Worm (Caenorhabditis elegans): ENCODE measurements around the gene nhr-185.

nhr-185 gene

DNA sequence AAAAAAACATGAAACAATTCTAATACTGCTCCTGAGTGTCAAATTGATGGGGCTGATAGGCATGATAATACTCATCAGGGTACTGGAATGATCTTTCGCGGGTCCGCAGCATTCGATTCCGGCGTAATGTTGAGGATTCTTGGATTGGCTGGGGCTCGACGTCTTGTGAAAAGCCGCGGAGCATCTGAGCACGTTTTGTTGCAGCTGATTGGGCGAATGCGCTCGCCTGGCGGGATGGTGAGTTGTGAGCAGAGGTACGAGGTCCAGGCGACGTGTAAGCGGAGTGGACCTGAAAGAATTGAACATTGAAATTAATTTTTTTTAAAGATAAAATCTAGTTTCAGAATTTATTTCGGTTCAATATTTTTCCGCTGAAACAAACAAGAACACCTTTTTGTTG lies 33.2 kb downstream of the nhr-185 start:
- TF ChIP-seq klf-2 (GFP tag; conservative IDR thresholded peaks at IDR 0.05) (no peak), T22C8.4 (GFP tag; IDR thresholded peaks at IDR 0.05) (no peak), cog-1 (tag; optimal IDR thresholded peaks at IDR 0.05) (no peak), ref-1 (GFP tag; conservative IDR thresholded peaks at IDR 0.05) (no peak), ztf-23 (GFP tag; IDR thresholded peaks at IDR 0.05) (no peak), ztf-29 (GFP tag; IDR thresholded peaks at IDR 0.05) (no peak), med-1 (GFP tag; optimal IDR thresholded peaks at IDR 0.05; ENCODE audit: insufficient read depth) (no peak), tab-1 (GFP tag; IDR thresholded peaks at IDR 0.05) (no peak), flt-1 (GFP tag; IDR thresholded peaks at IDR 0.05) (no peak)

DNA sequence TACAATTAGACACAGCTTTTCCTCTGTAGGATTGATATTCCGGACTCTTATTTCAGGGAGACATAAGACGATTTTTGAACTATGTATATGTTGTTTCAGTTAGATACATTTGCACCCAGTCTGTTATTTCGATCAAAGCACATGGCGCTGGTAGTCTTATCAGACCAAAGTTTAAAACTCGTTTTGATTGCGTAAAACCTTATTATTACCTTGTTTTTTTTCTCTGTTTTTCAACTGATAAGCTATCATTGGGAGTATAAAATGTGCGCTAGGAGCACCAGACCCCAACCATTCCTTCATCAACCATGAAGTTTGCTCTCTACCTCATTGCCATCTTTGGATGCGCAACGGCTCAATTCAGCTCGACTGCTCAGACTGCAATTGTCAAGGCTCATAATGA lies 34.9 kb downstream of the nhr-185 start, which contains the start of gene scl-12:
Gene scl-12 (plus strand): TSS at position 301 of the 400 bp plus-strand sequence.
- TF ChIP-seq flt-1 (GFP tag; IDR thresholded peaks at IDR 0.05) (no peak), tab-1 (GFP tag; IDR thresholded peaks at IDR 0.05) (no peak), cog-1 (tag; optimal IDR thresholded peaks at IDR 0.05) (no peak), med-1 (GFP tag; optimal IDR thresholded peaks at IDR 0.05; ENCODE audit: insufficient read depth) (no peak)

DNA sequence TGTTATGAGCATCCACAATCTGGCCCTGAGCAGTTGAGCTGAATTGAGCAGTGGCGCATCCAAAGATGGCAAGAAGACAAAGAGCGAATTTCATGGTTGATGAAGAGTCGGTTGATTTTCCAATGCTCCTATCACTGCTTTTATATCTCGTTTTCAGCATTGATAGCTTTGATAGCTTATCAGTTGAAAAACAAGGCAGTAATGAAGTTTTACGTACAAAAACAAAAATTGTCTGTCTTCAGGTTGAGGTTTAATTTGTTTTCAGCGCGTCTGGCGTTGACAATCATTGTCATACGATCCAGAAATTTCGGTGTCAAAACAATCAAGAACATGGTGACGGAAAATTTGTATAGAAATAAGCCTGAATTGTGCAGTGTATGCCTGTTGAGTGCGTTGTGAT lies 35.6 kb downstream of the nhr-185 start, which contains the start of gene scl-13:
Gene scl-13 (minus strand): TSS at position 101 of the 400 bp plus-strand sequence.
- TF ChIP-seq ref-1 (GFP tag; conservative IDR thresholded peaks at IDR 0.05) = no peak
- TF ChIP-seq med-1 (GFP tag; optimal IDR thresholded peaks at IDR 0.05; ENCODE audit: insufficient read depth) = no peak
- no peak for TF ChIP-seq ztf-29 (GFP tag; IDR thresholded peaks at IDR 0.05)
- TF ChIP-seq T22C8.4 (GFP tag; IDR thresholded peaks at IDR 0.05) = no peak
- TF ChIP-seq tab-1 (GFP tag; IDR thresholded peaks at IDR 0.05) = no peak
- no peak for TF ChIP-seq klf-2 (GFP tag; conservative IDR thresholded peaks at IDR 0.05)
- no peak for TF ChIP-seq flt-1 (GFP tag; IDR thresholded peaks at IDR 0.05)
- no peak for TF ChIP-seq ztf-23 (GFP tag; IDR thresholded peaks at IDR 0.05)
- TF ChIP-seq cog-1 (tag; optimal IDR thresholded peaks at IDR 0.05) = no peak

ce11 chrV:3810035-3810434 lies 37.1 kb downstream of the nhr-185 start:
- TF ChIP-seq ztf-23 (GFP tag; IDR thresholded peaks at IDR 0.05) (no peak), klf-2 (GFP tag; conservative IDR thresholded peaks at IDR 0.05) (no peak), ztf-29 (GFP tag; IDR thresholded peaks at IDR 0.05) (no peak), cog-1 (tag; optimal IDR thresholded peaks at IDR 0.05) (no peak), flt-1 (GFP tag; IDR thresholded peaks at IDR 0.05) (no peak), ref-1 (GFP tag; conservative IDR thresholded peaks at IDR 0.05) (no peak), med-1 (GFP tag; optimal IDR thresholded peaks at IDR 0.05; ENCODE audit: insufficient read depth) (no peak), T22C8.4 (GFP tag; IDR thresholded peaks at IDR 0.05) (no peak), tab-1 (GFP tag; IDR thresholded peaks at IDR 0.05) (no peak)

DNA sequence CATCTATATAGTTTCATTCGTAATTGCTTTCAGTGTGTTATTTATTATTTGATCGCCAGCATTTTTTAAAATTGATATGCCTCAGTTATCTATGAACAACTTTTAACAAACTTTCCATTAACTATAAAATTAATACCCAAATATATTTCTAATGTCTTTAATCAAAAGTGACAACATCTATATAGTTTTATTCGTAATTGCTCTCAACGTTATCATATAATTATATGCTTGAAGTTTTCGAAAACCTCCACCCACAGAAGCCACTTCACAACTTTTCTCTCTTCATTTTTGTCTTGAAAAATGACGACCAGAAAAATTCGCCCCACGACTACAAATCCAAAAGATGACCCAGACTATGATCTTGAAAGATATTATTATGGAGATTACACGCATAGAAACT lies 38.8 kb downstream of the nhr-185 start, which contains the start of gene srw-6:
Gene srw-6 (plus strand): TSS at position 301 of the 400 bp plus-strand sequence.
- TF ChIP-seq T22C8.4 (GFP tag; IDR thresholded peaks at IDR 0.05) (no peak), flt-1 (GFP tag; IDR thresholded peaks at IDR 0.05) (no peak), tab-1 (GFP tag; IDR thresholded peaks at IDR 0.05) (no peak), ztf-29 (GFP tag; IDR thresholded peaks at IDR 0.05) (no peak), cog-1 (tag; optimal IDR thresholded peaks at IDR 0.05) (no peak), med-1 (GFP tag; optimal IDR thresholded peaks at IDR 0.05; ENCODE audit: insufficient read depth) (no peak), ref-1 (GFP tag; conservative IDR thresholded peaks at IDR 0.05) (no peak), ztf-23 (GFP tag; IDR thresholded peaks at IDR 0.05) (no peak), klf-2 (GFP tag; conservative IDR thresholded peaks at IDR 0.05) (no peak)

DNA sequence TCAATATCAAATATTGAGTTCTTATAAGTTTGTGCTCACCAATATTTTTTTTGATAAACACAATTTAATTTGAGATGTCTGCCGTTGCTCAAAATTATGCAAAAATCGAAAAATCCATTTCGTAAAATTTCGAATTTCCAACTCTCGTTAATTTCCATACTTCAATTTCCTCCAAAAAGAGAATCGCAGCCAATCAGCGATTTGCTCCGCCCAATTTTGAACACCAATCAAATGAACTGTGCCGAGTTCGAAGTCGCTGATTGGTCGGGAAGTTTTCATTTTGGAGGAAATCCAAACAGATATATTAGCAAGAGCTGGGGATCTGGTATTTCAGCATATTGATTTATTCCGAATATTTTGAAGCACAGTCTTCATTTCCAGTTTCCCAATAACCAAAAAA lies 39.3 kb downstream of the nhr-185 start:
- TF ChIP-seq med-1 (GFP tag; optimal IDR thresholded peaks at IDR 0.05; ENCODE audit: insufficient read depth) = no peak
- TF ChIP-seq klf-2 (GFP tag; conservative IDR thresholded peaks at IDR 0.05) = no peak
- TF ChIP-seq ztf-23 (GFP tag; IDR thresholded peaks at IDR 0.05) = no peak
- no peak for TF ChIP-seq tab-1 (GFP tag; IDR thresholded peaks at IDR 0.05)
- TF ChIP-seq T22C8.4 (GFP tag; IDR thresholded peaks at IDR 0.05) = no peak
- TF ChIP-seq ref-1 (GFP tag; conservative IDR thresholded peaks at IDR 0.05) = no peak

DNA sequence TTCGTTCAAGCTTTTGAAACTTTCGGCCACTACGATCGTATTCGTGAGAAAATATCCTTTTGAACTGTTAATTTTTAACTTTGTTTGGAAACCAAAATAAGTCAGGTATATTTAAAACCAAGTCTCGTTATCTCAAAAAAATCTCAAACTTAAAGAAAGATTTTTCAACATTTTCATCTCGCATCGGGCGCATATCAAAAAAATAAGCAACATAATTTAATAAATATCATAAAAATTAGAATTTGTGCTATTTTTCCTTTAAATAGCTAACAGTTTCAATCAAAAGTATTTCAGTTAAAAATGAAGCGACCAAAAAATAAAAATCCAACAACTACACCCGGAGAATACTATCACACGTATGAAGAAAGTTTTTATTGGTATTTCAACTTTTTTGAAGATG lies 41.2 kb downstream of the nhr-185 start, which contains the start of gene srw-7:
Gene srw-7 (plus strand): TSS at position 301 of the 400 bp plus-strand sequence.
- TF ChIP-seq med-1 (GFP tag; optimal IDR thresholded peaks at IDR 0.05; ENCODE audit: insufficient read depth) (no peak), ref-1 (GFP tag; conservative IDR thresholded peaks at IDR 0.05) (no peak), cog-1 (tag; optimal IDR thresholded peaks at IDR 0.05) (no peak), ztf-29 (GFP tag; IDR thresholded peaks at IDR 0.05) (no peak), flt-1 (GFP tag; IDR thresholded peaks at IDR 0.05) (no peak), tab-1 (GFP tag; IDR thresholded peaks at IDR 0.05) (no peak), ztf-23 (GFP tag; IDR thresholded peaks at IDR 0.05) (no peak), T22C8.4 (GFP tag; IDR thresholded peaks at IDR 0.05) (no peak), klf-2 (GFP tag; conservative IDR thresholded peaks at IDR 0.05) (no peak)

DNA sequence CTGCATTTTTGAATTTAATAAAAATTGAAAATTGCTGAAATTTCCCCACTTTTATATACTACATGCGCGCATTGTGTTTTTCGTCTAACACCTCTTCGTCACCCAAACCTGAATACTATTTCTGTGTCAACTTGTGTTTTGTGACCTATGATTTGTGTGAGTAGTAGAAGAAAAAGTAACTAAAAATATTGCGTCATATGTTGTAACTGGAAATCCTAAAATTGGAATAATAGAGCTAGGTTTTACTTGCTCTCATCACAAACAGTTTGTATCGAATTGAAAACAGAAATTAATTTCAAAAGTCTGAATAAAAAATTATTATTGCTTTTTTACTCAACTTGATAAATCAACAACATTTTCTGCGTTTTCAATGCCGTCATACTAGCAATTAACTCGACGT lies 41.7 kb downstream of the nhr-185 start, which contains the start of gene R08F11.4:
Gene R08F11.4 (minus strand): TSS at position 29 of the 400 bp plus-strand sequence.
- TF ChIP-seq med-1 (GFP tag; optimal IDR thresholded peaks at IDR 0.05; ENCODE audit: insufficient read depth) = no peak
- no peak for TF ChIP-seq ztf-29 (GFP tag; IDR thresholded peaks at IDR 0.05)
- TF ChIP-seq T22C8.4 (GFP tag; IDR thresholded peaks at IDR 0.05) = no peak
- TF ChIP-seq flt-1 (GFP tag; IDR thresholded peaks at IDR 0.05) = no peak
- TF ChIP-seq tab-1 (GFP tag; IDR thresholded peaks at IDR 0.05) = no peak
- TF ChIP-seq cog-1 (tag; optimal IDR thresholded peaks at IDR 0.05) = no peak
- no peak for TF ChIP-seq ref-1 (GFP tag; conservative IDR thresholded peaks at IDR 0.05)
- no peak for TF ChIP-seq ztf-23 (GFP tag; IDR thresholded peaks at IDR 0.05)

- no peak for TF ChIP-seq flt-1 (GFP tag; IDR thresholded peaks at IDR 0.05)
Observed at ce11 chrV:3803343-3803742, 43.8 kb downstream of the nhr-185 start, which contains the start of gene cyp-33C8. cyp-33C8 (minus strand) TSS chrV:3803542.

ce11 chrV:3801787-3802417 lies 45.3 kb downstream of the nhr-185 start:
- TF ChIP-seq ztf-29 (GFP tag; IDR thresholded peaks at IDR 0.05) (no peak), ref-1 (GFP tag; conservative IDR thresholded peaks at IDR 0.05) (no peak), flt-1 (GFP tag; IDR thresholded peaks at IDR 0.05) (no peak)
